Worm (Caenorhabditis elegans): Measurements from ENCODE around the gene eak-3.

- TF ChIP-seq pat-9 (tag; optimal IDR thresholded peaks at IDR 0.05) (no peak), elt-2 (tag; optimal IDR thresholded peaks at IDR 0.05) (no peak), hlh-30 (tag; optimal IDR thresholded peaks at IDR 0.05; ENCODE audit: insufficient read depth) (no peak)
Observed at ce11 chrIII:1207027-1207426, 30.7 kb upstream of the eak-3 start.

Data from whole organism, late embryonic.